Worm (Caenorhabditis elegans) whole organism, L3 larva: Measurements from ENCODE around the gene Y38F1A.1.

Experiments
- R02D3.7 ChIP-seq: fragments of 150-350 bp; optimal IDR thresholded peaks from 2 replicates; lab custom pipeline; 2014; ENCODE audit warnings: missing biosample characterization, missing genetic modification characterization
- ceh-9 ChIP-seq: sonication (generic microtip); optimal IDR thresholded peaks from 2 replicates; lab custom pipeline; 2018; ENCODE audit warnings: missing biosample characterization, missing genetic modification characterization
- elt-2 ChIP-seq: sonication (generic microtip); optimal IDR thresholded peaks from 2 replicates; lab custom pipeline; 2016; ENCODE audit warnings: missing genetic modification reagents, mild to moderate bottlenecking, missing genetic modification characterization, missing compliant biosample characterization
- mml-1 ChIP-seq: fragments of 150-350 bp; sonication (generic microtip); optimal IDR thresholded peaks from 3 replicates; lab custom pipeline; 2014; ENCODE audit warnings: missing biosample characterization, missing genetic modification characterization
- nfya-1 ChIP-seq: sonication (generic microtip); optimal IDR thresholded peaks from 2 replicates; lab custom pipeline; 2017; ENCODE audit warnings: missing genetic modification characterization, mild to moderate bottlenecking, missing compliant biosample characterization, antibody characterized with exemption, moderate library complexity; ENCODE audit not compliant: insufficient read depth
- zag-1 ChIP-seq: fragments of 150-350 bp; optimal IDR thresholded peaks from 2 replicates; lab custom pipeline; 2014; ENCODE audit warnings: missing biosample characterization, missing genetic modification characterization

ce11 chrII:12961293-12961692, 6.7 kb upstream of the Y38F1A.1 start:
- TF ChIP-seq ceh-9 (tag; lab: Kevin White, UChicago) (no peak), zag-1 (tag; lab: Kevin White, UChicago) (no peak), R02D3.7 (tag; lab: Kevin White, UChicago) (no peak), elt-2 (tag; lab: Kevin White, UChicago) (no peak), mml-1 (tag; lab: Kevin White, UChicago) (no peak), nfya-1 (tag; lab: Kevin White, UChicago) (no peak)
